Fruit fly (Drosophila melanogaster) whole organism, larva: ENCODE data around the gene CG15456.

Experiments used
- noc ChIP-seq: fragments of 200-800 bp; sonication (Bioruptor generic); optimal IDR thresholded peaks from 3 replicates; lab custom pipeline; 2019; ENCODE audit warnings: missing biosample characterization, mild to moderate bottlenecking, missing genetic modification characterization, moderate library complexity

The CG15456 gene

DNA sequence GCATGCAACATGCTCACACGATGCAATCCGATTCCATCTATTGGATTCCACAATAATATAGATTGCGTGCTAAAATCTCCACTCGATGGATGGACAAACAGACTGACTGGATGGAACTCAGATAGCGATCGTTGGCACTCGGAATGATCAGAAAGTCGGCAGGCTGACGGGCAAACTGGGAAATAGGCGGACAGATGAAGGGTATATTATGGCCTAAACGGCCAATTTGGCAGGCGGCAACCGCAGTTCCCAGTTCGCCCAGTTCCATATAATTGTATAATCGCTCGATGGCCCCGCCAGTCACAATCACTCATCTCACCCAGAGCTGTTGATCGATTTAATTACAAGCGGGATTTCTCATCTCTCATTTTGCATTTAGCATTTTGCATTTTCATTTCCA, 7.5 kb downstream of the CG15456 start, which contains the start of gene Obp19d:
TSS of gene Obp19d (plus strand) at position 301 of the 400 bp plus-strand sequence.
- no peak for TF ChIP-seq noc

DNA sequence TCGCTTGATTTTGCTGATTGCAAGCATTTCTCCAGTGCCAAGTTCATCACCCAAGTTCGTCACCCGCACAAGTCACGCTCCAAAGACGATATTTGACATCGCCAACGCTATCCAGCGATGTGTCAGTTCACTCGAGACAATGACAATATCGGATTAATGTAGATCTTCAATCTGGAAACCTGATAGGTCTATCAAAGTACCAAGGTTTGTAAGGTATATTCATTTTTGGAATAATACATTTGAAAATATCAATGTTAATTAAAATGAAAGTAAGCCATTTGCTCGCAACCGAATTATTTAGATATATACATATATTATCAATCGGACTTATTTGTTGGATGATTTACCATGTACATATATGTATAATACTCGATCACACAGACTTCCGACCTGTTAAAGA, 8.0 kb downstream of the CG15456 start, which contains the start of gene Obp19c:
TSS of gene Obp19c (minus strand) at position 101 of the 400 bp plus-strand sequence.
- no peak for TF ChIP-seq noc

DNA sequence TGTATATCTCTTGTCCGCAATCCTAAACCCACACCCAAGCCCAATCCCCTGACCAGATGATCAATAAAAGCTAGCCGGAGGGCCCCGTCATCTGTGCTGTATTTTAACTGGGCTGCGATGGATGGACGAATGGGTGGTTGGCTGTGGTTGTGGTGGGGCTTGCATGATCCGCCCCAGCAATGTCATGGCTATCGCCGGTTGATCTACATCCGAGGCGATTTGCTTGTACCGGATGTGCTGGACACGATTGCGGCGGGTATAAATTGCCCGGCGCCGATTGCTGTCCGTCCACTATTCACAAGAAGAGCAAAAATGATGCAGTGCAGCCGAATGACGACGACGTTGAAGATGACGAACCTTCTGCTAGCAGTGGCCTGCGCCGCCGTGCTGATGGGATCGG, 10.4 kb downstream of the CG15456 start, which contains the start of gene Obp19b:
TSS of gene Obp19b (plus strand) at position 301 of the 400 bp plus-strand sequence.
- TF ChIP-seq noc = no peak

DNA sequence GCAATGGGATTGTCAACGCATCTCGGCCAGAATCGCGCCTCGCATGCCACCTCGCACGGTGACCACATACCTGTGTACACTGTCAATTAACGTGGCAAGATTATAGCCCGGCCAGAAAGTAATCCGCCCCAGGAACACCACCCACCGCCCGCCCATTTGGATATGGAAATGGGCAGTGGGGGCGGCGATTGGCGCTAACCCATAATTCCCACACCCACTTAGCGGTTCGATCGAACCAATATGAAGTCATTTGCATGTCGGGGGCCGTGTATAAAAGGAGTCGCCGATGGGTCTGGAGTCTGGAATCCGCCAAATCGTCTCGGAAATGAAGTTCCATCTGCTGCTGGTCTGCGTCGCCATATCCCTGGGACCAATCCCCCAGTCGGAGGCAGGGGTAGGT, 11.4 kb downstream of the CG15456 start, which contains the start of gene Obp19a:
TSS of gene Obp19a (plus strand) at position 301 of the 400 bp plus-strand sequence.
- TF ChIP-seq noc = no peak

DNA sequence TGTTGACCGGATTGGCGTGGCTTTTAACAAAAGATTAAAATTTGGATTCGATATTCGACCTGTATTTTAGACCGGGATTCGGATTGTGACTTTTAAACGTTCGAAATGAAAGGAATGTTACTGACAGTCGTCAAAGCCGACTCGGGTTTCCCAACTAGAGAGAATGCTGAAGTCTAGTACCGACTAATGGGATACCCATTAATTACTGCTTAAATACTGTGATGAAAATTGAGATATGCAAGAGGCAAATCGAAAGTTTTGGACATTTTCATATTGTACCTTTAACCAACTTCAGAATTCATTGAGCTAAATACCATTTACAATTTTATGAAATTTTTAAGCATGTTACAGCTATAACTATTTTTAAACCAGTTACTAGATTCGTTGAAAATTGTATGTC, 12.7 kb downstream of the CG15456 start, which contains the start of gene CG15458:
TSS of gene CG15458 (minus strand) at position 101 of the 400 bp plus-strand sequence.
- no peak for TF ChIP-seq noc

DNA sequence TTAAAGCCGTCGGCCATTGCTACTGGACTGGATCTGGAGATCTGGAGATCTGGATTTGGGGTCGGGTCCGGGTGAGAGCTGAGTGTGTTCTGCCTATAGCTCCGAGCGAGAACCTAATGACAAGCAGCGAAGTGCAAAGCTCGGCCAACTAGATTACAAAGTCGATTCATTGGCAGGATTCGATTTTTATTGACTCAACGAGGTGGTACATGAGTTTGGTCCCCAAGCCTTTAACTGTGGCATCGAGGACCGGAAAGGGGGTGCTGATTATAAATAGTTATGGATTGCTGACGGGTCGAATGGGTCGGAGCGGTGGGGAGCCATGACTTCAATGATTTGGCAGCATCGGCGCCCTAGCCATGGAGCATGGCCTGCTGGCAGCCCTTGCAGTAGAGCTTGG, 13.4 kb downstream of the CG15456 start, which contains the start of gene CG15459:
TSS of gene CG15459 (minus strand) at position 101 of the 400 bp plus-strand sequence.
- no peak for TF ChIP-seq noc

DNA sequence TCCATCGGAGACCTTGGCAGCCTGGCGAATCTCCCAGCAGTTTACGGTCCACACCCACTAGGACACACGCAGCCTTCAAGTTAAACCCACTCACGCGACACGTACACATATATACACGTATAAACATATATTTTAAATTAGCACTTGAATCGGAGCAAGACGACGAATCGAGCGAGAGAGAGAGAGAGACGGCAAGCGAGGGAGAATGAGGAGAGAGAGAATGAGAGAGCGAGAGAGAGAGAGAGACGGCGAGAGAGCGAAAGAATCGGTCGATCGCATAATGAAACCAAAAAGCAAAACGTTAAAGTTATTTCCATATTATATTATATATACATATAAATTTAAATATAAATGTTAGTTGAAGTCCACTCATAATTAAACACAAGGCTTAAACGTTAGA, 15.2 kb downstream of the CG15456 start:
- TF ChIP-seq noc = no peak

DNA sequence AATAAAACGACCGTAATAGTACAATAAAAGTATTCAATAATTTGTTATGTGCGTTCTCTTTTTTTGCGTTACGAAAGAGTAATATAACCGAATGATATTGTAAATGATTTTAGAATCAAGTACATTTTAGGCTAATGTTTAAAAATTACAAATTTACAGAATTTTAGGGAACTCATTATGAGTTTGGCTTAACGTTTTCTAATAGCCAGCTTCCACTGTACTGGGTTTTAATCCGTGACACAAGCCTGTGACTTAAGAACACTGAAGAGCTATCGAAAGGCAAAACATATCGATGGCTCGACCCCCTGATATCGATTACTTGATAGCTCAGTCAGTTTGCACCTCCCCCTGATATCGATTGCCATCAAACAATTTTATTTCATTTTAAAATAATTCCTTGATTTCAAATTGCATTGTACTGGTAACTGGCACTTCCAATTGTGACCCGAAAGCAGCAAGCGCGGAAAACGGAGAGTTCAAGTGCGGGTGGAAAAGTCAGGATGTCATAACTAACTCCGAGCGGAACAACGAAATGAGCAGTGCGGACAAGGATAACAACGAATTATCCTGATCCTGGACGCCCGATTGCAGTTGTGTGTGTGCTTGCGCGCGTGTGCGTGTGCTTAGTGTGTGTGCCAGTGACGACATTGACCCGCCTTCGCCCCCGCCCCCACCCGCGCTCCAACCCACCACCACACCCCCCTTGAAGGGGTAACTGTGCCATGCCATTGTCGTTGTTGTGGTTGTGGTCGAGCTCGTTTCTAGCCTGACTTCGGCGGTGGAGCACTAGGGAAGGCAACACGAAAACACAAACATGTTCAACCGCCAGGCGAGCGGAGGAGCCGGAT, 32.6 kb downstream of the CG15456 start, which contains the start of gene HERC2:
TSS of gene HERC2 (plus strand) at position 330 of the 848 bp plus-strand sequence.
- no peak for TF ChIP-seq noc

DNA sequence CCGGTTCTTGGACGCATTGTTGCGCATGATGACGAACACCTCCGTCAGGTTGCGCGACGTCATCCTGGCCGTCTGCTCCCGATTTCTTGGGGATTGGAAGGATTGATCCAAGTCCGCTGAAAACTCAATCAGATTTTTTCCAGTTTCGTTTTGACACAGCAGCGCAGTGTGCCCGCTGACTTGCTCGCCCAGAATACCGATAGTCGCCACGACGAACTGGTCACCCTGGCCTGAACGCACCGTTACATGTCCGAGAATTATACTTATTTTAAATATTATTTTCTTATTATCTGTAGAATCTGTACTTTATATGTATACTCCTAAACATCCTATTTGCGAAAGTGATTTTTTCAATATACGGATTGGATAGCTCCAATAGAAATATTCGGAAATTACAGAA, 33.3 kb downstream of the CG15456 start, which contains the start of gene Syx16:
TSS of gene Syx16 (minus strand) at position 172 of the 400 bp plus-strand sequence.
- TF ChIP-seq noc = no peak

DNA sequence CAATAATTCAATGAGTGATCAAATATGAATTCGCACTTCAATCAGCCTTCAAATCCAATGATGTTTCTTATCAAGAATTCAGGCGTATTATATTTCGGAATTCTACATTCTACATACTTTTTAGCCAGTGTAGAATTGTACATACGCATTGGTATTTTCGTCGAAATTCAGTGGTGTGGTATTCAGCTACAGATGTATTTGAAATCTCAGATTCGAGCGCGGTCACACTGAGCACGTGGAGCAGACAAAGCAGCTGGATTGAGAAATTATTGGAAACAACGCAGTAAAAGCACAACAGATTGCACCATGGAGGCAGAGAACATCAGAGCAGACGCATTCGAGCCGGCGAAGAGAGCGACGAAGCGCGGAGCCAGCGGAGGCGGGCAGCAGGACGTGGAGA, 35.6 kb downstream of the CG15456 start:
- TF ChIP-seq noc = no peak

DNA sequence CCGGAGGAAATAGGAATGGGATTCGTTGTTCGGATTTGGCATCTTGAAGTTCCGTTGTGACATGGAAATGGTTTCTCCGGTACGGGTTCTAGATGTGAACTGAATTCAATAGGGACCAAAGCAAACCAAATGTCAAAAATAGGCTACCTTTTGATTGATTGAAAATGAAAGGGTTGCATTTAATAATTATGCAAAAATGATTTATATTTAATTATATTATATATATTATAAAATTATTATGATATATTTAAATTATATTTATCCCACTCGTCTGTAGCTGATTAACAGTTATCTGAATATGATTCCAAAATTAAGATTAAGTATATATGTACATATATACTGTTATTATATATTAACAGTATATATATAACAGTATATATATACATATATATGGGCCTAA, 36.1 kb downstream of the CG15456 start, which contains the start of gene jb:
TSS of gene jb (minus strand) at position 101 of the 400 bp plus-strand sequence.
- TF ChIP-seq noc = no peak

DNA sequence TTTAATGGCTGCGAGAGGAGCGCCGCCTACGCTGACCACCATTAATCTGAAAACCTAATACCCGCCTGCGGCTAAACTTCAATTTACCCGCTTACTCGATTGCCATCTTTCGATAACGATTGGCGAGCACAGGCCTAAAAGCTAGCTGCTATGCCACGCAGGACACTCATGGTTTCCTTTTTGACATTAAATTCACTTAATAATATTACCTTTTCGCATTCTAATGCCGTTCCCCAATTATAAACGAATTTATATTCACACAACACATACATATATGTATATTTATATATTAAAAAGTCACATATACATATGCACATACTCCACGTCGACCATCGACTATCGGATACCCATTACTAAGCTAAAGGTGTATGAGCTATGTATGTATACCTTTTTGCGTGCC, 37.2 kb downstream of the CG15456 start:
- TF ChIP-seq noc = no peak

DNA sequence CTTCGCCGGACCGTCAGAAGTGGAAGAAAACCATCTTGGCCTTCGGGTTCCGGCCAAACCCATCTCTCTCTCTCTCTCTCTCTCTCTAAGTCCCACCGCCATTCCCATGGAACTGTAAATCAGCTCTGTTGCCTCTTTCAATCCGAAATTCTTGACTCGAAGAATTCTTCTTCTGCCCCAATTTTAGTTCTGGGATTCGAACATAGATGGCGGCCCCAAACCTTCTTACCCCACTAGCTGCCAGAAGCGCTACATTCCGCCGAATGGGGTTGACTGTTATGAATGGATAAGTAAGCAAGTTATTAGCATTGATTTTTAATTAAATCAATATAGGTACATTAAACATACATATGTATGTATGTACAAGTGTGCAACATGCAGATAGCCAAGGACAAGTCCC, 41.0 kb downstream of the CG15456 start:
- no peak for TF ChIP-seq noc
